Fruit fly (Drosophila melanogaster) whole organism, embryonic: ENCODE measurements around the gene Mst89B.

Experiments
- BtbVII ChIP-seq: fragments of 200-800 bp; sonication (Bioruptor generic); optimal IDR thresholded peaks from 3 replicates; lab custom pipeline; 2017; ENCODE audit warnings: missing biosample characterization, mild to moderate bottlenecking, missing genetic modification characterization
- CG1024 ChIP-seq: fragments of 200-800 bp; sonication (Bioruptor generic); IDR thresholded peaks from 2 replicates; pipeline ENCODE4 v1.3.6; 2022; ENCODE audit warnings: missing biosample characterization, missing genetic modification characterization
- CG10274 ChIP-seq: fragments of 200-800 bp; sonication (Bioruptor generic); optimal IDR thresholded peaks from 3 replicates; lab custom pipeline; 2017; ENCODE audit warnings: missing biosample characterization, mild to moderate bottlenecking, missing genetic modification characterization
- CG13894 ChIP-seq: fragments of 200-800 bp; sonication (Bioruptor generic); optimal IDR thresholded peaks from 3 replicates; lab custom pipeline; 2018; ENCODE audit warnings: missing biosample characterization, mild to moderate bottlenecking, missing genetic modification characterization, moderate library complexity
- CG14050 ChIP-seq: fragments of 200-800 bp; sonication (Bioruptor generic); IDR thresholded peaks from 3 replicates; pipeline ENCODE4 v1.3.6; 2022; ENCODE audit warnings: missing biosample characterization, missing genetic modification characterization
- CG15479 ChIP-seq: fragments of 200-800 bp; sonication (Bioruptor generic); optimal IDR thresholded peaks from 3 replicates; lab custom pipeline; 2019; ENCODE audit warnings: missing biosample characterization, mild to moderate bottlenecking, missing genetic modification characterization, moderate library complexity
- CG1602 ChIP-seq: fragments of 200-800 bp; sonication (Bioruptor generic); optimal IDR thresholded peaks from 3 replicates; lab custom pipeline; 2016; ENCODE audit warnings: missing biosample characterization, missing genetic modification characterization
- CG1792 ChIP-seq: fragments of 200-800 bp; sonication (Bioruptor generic); optimal IDR thresholded peaks from 2 replicates; lab custom pipeline; 2016; ENCODE audit warnings: missing biosample characterization, missing genetic modification characterization
- CG18619 ChIP-seq: fragments of 200-800 bp; sonication (Bioruptor generic); optimal IDR thresholded peaks from 3 replicates; lab custom pipeline; 2017; ENCODE audit warnings: missing biosample characterization, mild to moderate bottlenecking, missing genetic modification characterization
- CG2116 ChIP-seq: fragments of 200-800 bp; sonication (Bioruptor generic); optimal IDR thresholded peaks from 3 replicates; lab custom pipeline; 2018; ENCODE audit warnings: missing biosample characterization, mild to moderate bottlenecking, missing genetic modification characterization
- CG4360 ChIP-seq: fragments of 200-800 bp; sonication (Bioruptor generic); IDR thresholded peaks from 2 replicates; pipeline ENCODE4 v1.3.6; 2022; ENCODE audit warnings: missing biosample characterization, missing genetic modification characterization
- CG6791 ChIP-seq: fragments of 200-800 bp; sonication (Bioruptor generic); IDR thresholded peaks from 3 replicates; pipeline ENCODE4 v1.3.6; 2022; ENCODE audit warnings: missing biosample characterization, missing genetic modification characterization; ENCODE audit not compliant: partially characterized antibody
- CG8281 ChIP-seq: fragments of 200-800 bp; sonication (Bioruptor generic); optimal IDR thresholded peaks from 2 replicates; lab custom pipeline; 2018; ENCODE audit warnings: missing biosample characterization, mild to moderate bottlenecking, missing genetic modification characterization, moderate library complexity
- CG8765 ChIP-seq: fragments of 200-800 bp; sonication (Bioruptor generic); IDR thresholded peaks from 2 replicates; pipeline ENCODE4 v1.3.6; 2022; ENCODE audit warnings: missing biosample characterization, missing genetic modification characterization
- CG9817 ChIP-seq: fragments of 200-800 bp; sonication (Bioruptor generic); optimal IDR thresholded peaks from 2 replicates; lab custom pipeline; 2018; ENCODE audit warnings: missing biosample characterization, mild to moderate bottlenecking, missing genetic modification characterization, moderate library complexity
- Dref ChIP-seq: fragments of 200-800 bp; sonication (Bioruptor generic); IDR thresholded peaks from 2 replicates; pipeline ENCODE4 v1.3.6; 2022; ENCODE audit warnings: missing biosample characterization, missing genetic modification characterization
- Fer2 ChIP-seq: fragments of 200-800 bp; sonication (Bioruptor generic); optimal IDR thresholded peaks from 2 replicates; lab custom pipeline; 2018; ENCODE audit warnings: missing biosample characterization, mild to moderate bottlenecking, missing genetic modification characterization, moderate library complexity
- Gug ChIP-seq: fragments of 200-800 bp; sonication (Bioruptor generic); IDR thresholded peaks from 4 replicates; pipeline ENCODE4 v1.3.6; 2022; ENCODE audit warnings: missing biosample characterization, missing genetic modification characterization
- Lhr ChIP-seq: fragments of 200-800 bp; sonication (Bioruptor generic); optimal IDR thresholded peaks from 3 replicates; lab custom pipeline; 2017; ENCODE audit warnings: mild to moderate bottlenecking, missing biosample characterization, missing genetic modification reagents, missing genetic modification characterization
- MTF-1 ChIP-seq: fragments of 200-800 bp; sonication (Bioruptor generic); optimal IDR thresholded peaks from 2 replicates; lab custom pipeline; 2018; ENCODE audit warnings: missing biosample characterization, mild to moderate bottlenecking, missing genetic modification characterization, borderline replicate concordance
- Myb ChIP-seq: fragments of 200-800 bp; sonication (Bioruptor generic); optimal IDR thresholded peaks from 2 replicates; lab custom pipeline; 2016; ENCODE audit warnings: missing biosample characterization, missing genetic modification characterization
- NK7.1 ChIP-seq: fragments of 200-800 bp; sonication (Bioruptor generic); optimal IDR thresholded peaks from 3 replicates; lab custom pipeline; 2016; ENCODE audit warnings: missing biosample characterization, missing genetic modification characterization
- Scr ChIP-seq: fragments of 200-800 bp; sonication (Bioruptor generic); IDR thresholded peaks from 2 replicates; pipeline ENCODE4 v1.3.6; 2022; ENCODE audit warnings: missing biosample characterization, missing genetic modification characterization; ENCODE audit not compliant: partially characterized antibody
- Six4 ChIP-seq: fragments of 200-800 bp; sonication (Bioruptor generic); optimal IDR thresholded peaks from 2 replicates; lab custom pipeline; 2016; ENCODE audit warnings: missing biosample characterization, missing genetic modification characterization
- Sox100B ChIP-seq: fragments of 200-800 bp; sonication (Bioruptor generic); optimal IDR thresholded peaks from 3 replicates; lab custom pipeline; 2018; ENCODE audit warnings: missing biosample characterization, mild to moderate bottlenecking, missing genetic modification characterization
- Xbp1 ChIP-seq: fragments of 200-800 bp; sonication (Bioruptor generic); optimal IDR thresholded peaks from 3 replicates; lab custom pipeline; 2016; ENCODE audit warnings: missing biosample characterization, mild to moderate bottlenecking, missing genetic modification characterization
- ac ChIP-seq: fragments of 200-800 bp; sonication (Bioruptor generic); optimal IDR thresholded peaks from 3 replicates; lab custom pipeline; 2017; ENCODE audit warnings: missing biosample characterization, mild to moderate bottlenecking, missing genetic modification characterization
- ap ChIP-seq: fragments of 200-800 bp; sonication (Bioruptor generic); IDR thresholded peaks from 2 replicates; pipeline ENCODE4 v1.3.6; 2022; ENCODE audit warnings: missing biosample characterization, missing genetic modification characterization
- az2 ChIP-seq: fragments of 200-800 bp; sonication (Bioruptor generic); optimal IDR thresholded peaks from 3 replicates; lab custom pipeline; 2016; ENCODE audit warnings: missing biosample characterization, missing genetic modification characterization
- fd102C ChIP-seq: fragments of 200-800 bp; sonication (Bioruptor generic); optimal IDR thresholded peaks from 2 replicates; lab custom pipeline; 2018; ENCODE audit warnings: missing biosample characterization, mild to moderate bottlenecking, missing genetic modification characterization, moderate library complexity
- fd3F ChIP-seq: fragments of 200-800 bp; sonication (Bioruptor generic); optimal IDR thresholded peaks from 2 replicates; lab custom pipeline; 2018; ENCODE audit warnings: missing biosample characterization, mild to moderate bottlenecking, missing genetic modification characterization, moderate library complexity
- fd96Cb ChIP-seq: fragments of 200-800 bp; sonication (Bioruptor generic); optimal IDR thresholded peaks from 2 replicates; lab custom pipeline; 2018; ENCODE audit warnings: missing biosample characterization, mild to moderate bottlenecking, missing genetic modification characterization, moderate library complexity
- gfzf ChIP-seq: fragments of 200-800 bp; sonication (Bioruptor generic); optimal IDR thresholded peaks from 2 replicates; lab custom pipeline; 2016; ENCODE audit warnings: missing biosample characterization, mild to moderate bottlenecking, missing genetic modification characterization, moderate library complexity
- gsb-n ChIP-seq: fragments of 200-800 bp; sonication (Bioruptor generic); optimal IDR thresholded peaks from 3 replicates; lab custom pipeline; 2018; ENCODE audit warnings: missing biosample characterization, mild to moderate bottlenecking, missing genetic modification characterization
- h ChIP-seq: fragments of >200 bp; optimal IDR thresholded peaks from 2 replicates; lab custom pipeline; 2017
- hth ChIP-seq: fragments of >200 bp; optimal IDR thresholded peaks from 2 replicates; lab custom pipeline; 2017; ENCODE audit warnings: inconsistent platforms
- insv ChIP-seq, 2 experiments: fragments of 200-800 bp; sonication (Bioruptor generic); optimal IDR thresholded peaks; 3 replicates each; lab custom pipeline; 2016 to 2018; ENCODE audit warnings: missing biosample characterization in 2 of 2, missing genetic modification characterization in 2 of 2
- klu ChIP-seq: fragments of 200-800 bp; sonication (Bioruptor generic); IDR thresholded peaks from 2 replicates; pipeline ENCODE4 v1.3.6; 2022; ENCODE audit warnings: missing biosample characterization, missing genetic modification characterization
- kni ChIP-seq: fragments of 200-800 bp; sonication (Bioruptor generic); optimal IDR thresholded peaks from 3 replicates; lab custom pipeline; 2017; ENCODE audit warnings: mild to moderate bottlenecking, missing biosample characterization, missing genetic modification reagents, missing genetic modification characterization
- mam ChIP-seq: fragments of 200-800 bp; sonication (Bioruptor generic); optimal IDR thresholded peaks from 3 replicates; lab custom pipeline; 2016; ENCODE audit warnings: missing biosample characterization, missing genetic modification characterization
- nerfin-1 ChIP-seq: fragments of 200-800 bp; sonication (Bioruptor generic); optimal IDR thresholded peaks from 3 replicates; lab custom pipeline; 2019; ENCODE audit warnings: missing biosample characterization, mild to moderate bottlenecking, missing genetic modification characterization, moderate library complexity
- oc ChIP-seq: fragments of 200-800 bp; sonication (Bioruptor generic); optimal IDR thresholded peaks from 2 replicates; lab custom pipeline; 2018; ENCODE audit warnings: missing biosample characterization, mild to moderate bottlenecking, missing genetic modification characterization, moderate library complexity
- odd ChIP-seq: fragments of 200-800 bp; sonication (Bioruptor generic); optimal IDR thresholded peaks from 2 replicates; lab custom pipeline; 2017; ENCODE audit warnings: missing biosample characterization, mild to moderate bottlenecking, missing genetic modification characterization
- pb ChIP-seq: fragments of 200-800 bp; sonication (Bioruptor generic); optimal IDR thresholded peaks from 3 replicates; lab custom pipeline; 2016; ENCODE audit warnings: missing biosample characterization, missing genetic modification characterization
- pho ChIP-seq: fragments of 200-800 bp; sonication (Bioruptor generic); optimal IDR thresholded peaks from 2 replicates; lab custom pipeline; 2016; ENCODE audit warnings: missing biosample characterization, missing genetic modification characterization
- pros ChIP-seq: fragments of 200-800 bp; sonication (Bioruptor generic); optimal IDR thresholded peaks from 3 replicates; lab custom pipeline; 2019; ENCODE audit warnings: missing biosample characterization, mild to moderate bottlenecking, missing genetic modification characterization, moderate library complexity
- sd ChIP-seq: fragments of 200-800 bp; sonication (Bioruptor generic); optimal IDR thresholded peaks from 3 replicates; lab custom pipeline; 2018; ENCODE audit warnings: missing biosample characterization, mild to moderate bottlenecking, missing genetic modification characterization, moderate library complexity
- tll ChIP-seq, 2 experiments: fragments of 200-800 bp in 1 of 2; fragments of >200 bp in 1 of 2; sonication (Bioruptor generic) in 1 of 2; optimal IDR thresholded peaks; 2 replicates each; lab custom pipeline; 2017 to 2019; ENCODE audit warnings: missing biosample characterization in 2 of 2, missing genetic modification characterization in 2 of 2, mild to moderate bottlenecking in 1 of 2, moderate library complexity in 1 of 2
- twi ChIP-seq: fragments of 200-800 bp; optimal IDR thresholded peaks from 2 replicates; lab custom pipeline; 2019; ENCODE audit warnings: missing biosample characterization, mild to moderate bottlenecking, missing genetic modification characterization, moderate library complexity
- zen ChIP-seq: fragments of 200-800 bp; sonication (Bioruptor generic); optimal IDR thresholded peaks from 3 replicates; lab custom pipeline; 2018; ENCODE audit warnings: missing biosample characterization, mild to moderate bottlenecking, missing genetic modification characterization, moderate library complexity

The Mst89B gene

DNA sequence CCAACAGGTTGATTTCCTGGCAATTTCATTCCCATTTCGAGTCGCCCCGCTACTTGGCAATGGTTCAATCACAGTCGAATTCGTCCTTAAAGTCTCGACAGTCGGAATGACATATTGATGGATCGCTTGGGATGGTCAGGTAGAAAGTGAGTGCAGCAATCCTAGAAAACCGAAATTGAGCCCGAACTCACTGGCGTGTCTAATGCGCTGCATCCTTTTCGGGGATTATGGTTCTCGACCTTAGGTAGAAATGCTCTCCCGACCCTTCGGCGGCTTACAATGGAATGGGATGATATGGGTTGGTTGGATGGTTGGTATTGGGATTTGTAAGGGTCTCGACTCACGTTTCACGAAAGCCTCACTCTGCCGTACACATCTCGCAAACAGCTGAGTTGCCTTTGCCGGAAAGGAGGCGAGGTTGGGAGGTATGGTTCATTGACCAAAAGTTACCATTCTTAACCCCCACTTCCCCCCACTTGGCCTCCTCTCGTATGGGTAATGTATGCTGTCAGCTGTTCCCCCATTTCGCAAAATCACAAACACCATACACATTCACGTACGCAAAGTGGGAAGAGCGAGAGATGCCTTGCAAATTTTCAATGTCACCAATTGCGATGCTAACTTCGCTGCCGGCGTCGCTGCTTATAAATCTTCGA is 15.4 kb upstream of the Mst89B start:
- TF ChIP-seq CG14050 (GFP tag; lab: Robert Waterston, UW) = no peak
- TF ChIP-seq pho (GFP tag; lab: Kevin White, UChicago) = no peak
- TF ChIP-seq CG1792 (GFP tag; lab: Kevin White, UChicago) = no peak
- TF ChIP-seq Fer2 = no peak
- TF ChIP-seq twi (tag; lab: Kevin White, UChicago) = peak; percentile 41
- no peak for TF ChIP-seq fd96Cb
- no peak for TF ChIP-seq CG1602 (GFP tag; lab: Kevin White, UChicago)
- no peak for TF ChIP-seq Lhr
- TF ChIP-seq tll (GFP tag; optimal IDR thresholded peaks at IDR 0.05; lab: Kevin White, UChicago) = peak in 1 of 2 experiments; percentile 60
- TF ChIP-seq kni = peak; percentile 50
- no peak for TF ChIP-seq Dref
- no peak for TF ChIP-seq CG8765
- TF ChIP-seq Gug (GFP tag; lab: Robert Waterston, UW) = no peak
- TF ChIP-seq klu (GFP tag; lab: Robert Waterston, UW) = no peak
- no peak for TF ChIP-seq Xbp1 (GFP tag; lab: Kevin White, UChicago)
- TF ChIP-seq az2 (GFP tag; lab: Kevin White, UChicago) = no peak
- TF ChIP-seq Myb (GFP tag; lab: Kevin White, UChicago) = no peak
- peak; percentile 69 for TF ChIP-seq oc (tag; lab: Kevin White, UChicago)
- no peak for TF ChIP-seq ap (GFP tag; lab: Robert Waterston, UW)
- peak; percentile 72 for TF ChIP-seq CG15479 (GFP tag; lab: Kevin White, UChicago)
- TF ChIP-seq CG1024 (GFP tag; lab: Robert Waterston, UW) = no peak
- no peak for TF ChIP-seq h
- TF ChIP-seq sd (tag; lab: Kevin White, UChicago) = no peak
- TF ChIP-seq MTF-1 = no peak
- TF ChIP-seq CG6791 = no peak
- peak; percentile 67 for TF ChIP-seq gsb-n
- TF ChIP-seq hth (lab: Kevin White, UChicago) = peak; percentile 89
- TF ChIP-seq CG4360 (GFP tag; lab: Robert Waterston, UW) = no peak
- TF ChIP-seq Scr (GFP tag; lab: Robert Waterston, UW) = no peak
- TF ChIP-seq CG18619 (GFP tag; lab: Kevin White, UChicago) = no peak
- no peak for TF ChIP-seq fd3F
- TF ChIP-seq CG9817 (tag; lab: Kevin White, UChicago) = no peak
- no peak for TF ChIP-seq odd (GFP tag; lab: Kevin White, UChicago)
- TF ChIP-seq ac = no peak
- no peak for TF ChIP-seq pb (GFP tag; lab: Kevin White, UChicago)
- TF ChIP-seq zen (tag; lab: Kevin White, UChicago) = peak; percentile 94
- no peak for TF ChIP-seq mam (GFP tag; lab: Kevin White, UChicago)
- TF ChIP-seq pros (GFP tag; lab: Kevin White, UChicago) = peak; percentile 99
- no peak for TF ChIP-seq CG2116 (GFP tag; lab: Kevin White, UChicago)
- peak; percentile 16 for TF ChIP-seq CG13894 (tag; lab: Kevin White, UChicago)
- no peak for TF ChIP-seq BtbVII (GFP tag; lab: Kevin White, UChicago)
- TF ChIP-seq Six4 = no peak
- no peak for TF ChIP-seq Sox100B (GFP tag; lab: Kevin White, UChicago)
- no peak for TF ChIP-seq NK7.1 (GFP tag; lab: Kevin White, UChicago)
- peak; percentile 8 for TF ChIP-seq nerfin-1 (tag; lab: Kevin White, UChicago)
- TF ChIP-seq gfzf (GFP tag; lab: Kevin White, UChicago) = no peak
- TF ChIP-seq insv (GFP tag; optimal IDR thresholded peaks at IDR 0.05; lab: Kevin White, UChicago) = peak in 1 of 2 experiments; percentile 78
- peak; percentile 36 for TF ChIP-seq CG8281 (tag; lab: Kevin White, UChicago)
- TF ChIP-seq CG10274 (GFP tag; lab: Kevin White, UChicago) = no peak
- no peak for TF ChIP-seq fd102C (GFP tag; lab: Kevin White, UChicago)
